Fruit fly (Drosophila melanogaster) whole organism, embryonic: Measurements from ENCODE around the gene CG15922.
A peak's percentile ranks its signal among the peaks of the same experiment; 100 is the strongest.

Experiments used
- Aef1 ChIP-seq: fragments of 200-800 bp; sonication (Bioruptor generic); IDR thresholded peaks from 3 replicates; pipeline ENCODE4 v1.3.6; 2022; ENCODE audit warnings: missing biosample characterization, missing genetic modification characterization
- CG10543 ChIP-seq: fragments of 200-800 bp; sonication (Bioruptor generic); optimal IDR thresholded peaks from 3 replicates; lab custom pipeline; 2017; ENCODE audit warnings: missing biosample characterization, mild to moderate bottlenecking, missing genetic modification characterization, moderate library complexity
- CG11398 ChIP-seq: fragments of 200-800 bp; sonication (Bioruptor generic); optimal IDR thresholded peaks from 2 replicates; lab custom pipeline; 2016; ENCODE audit warnings: missing biosample characterization, missing genetic modification characterization
- CG12236 ChIP-seq: fragments of 200-800 bp; sonication (Bioruptor generic); optimal IDR thresholded peaks from 2 replicates; lab custom pipeline; 2016; ENCODE audit warnings: missing biosample characterization, missing genetic modification characterization
- CG12391 ChIP-seq: fragments of 200-800 bp; sonication (Bioruptor generic); optimal IDR thresholded peaks from 3 replicates; lab custom pipeline; 2018; ENCODE audit warnings: missing biosample characterization, mild to moderate bottlenecking, missing genetic modification characterization, moderate library complexity
- CG13775 ChIP-seq: fragments of 200-800 bp; sonication (Bioruptor generic); optimal IDR thresholded peaks from 3 replicates; lab custom pipeline; 2017; ENCODE audit warnings: missing biosample characterization, mild to moderate bottlenecking, missing genetic modification characterization
- CG14667 ChIP-seq: fragments of 200-800 bp; sonication (Bioruptor generic); IDR thresholded peaks from 2 replicates; pipeline ENCODE4 v1.3.6; 2022; ENCODE audit warnings: missing biosample characterization, missing genetic modification characterization
- CG14965 ChIP-seq: fragments of 200-800 bp; sonication (Bioruptor generic); optimal IDR thresholded peaks from 2 replicates; lab custom pipeline; 2016; ENCODE audit warnings: missing biosample characterization, missing genetic modification characterization, borderline replicate concordance
- CG17385 ChIP-seq: fragments of 200-800 bp; sonication (Bioruptor generic); optimal IDR thresholded peaks from 3 replicates; lab custom pipeline; 2018; ENCODE audit warnings: missing biosample characterization, mild to moderate bottlenecking, missing genetic modification characterization
- CG17802 ChIP-seq: fragments of 200-800 bp; sonication (Bioruptor generic); optimal IDR thresholded peaks from 2 replicates; lab custom pipeline; 2018; ENCODE audit warnings: missing biosample characterization, mild to moderate bottlenecking, missing genetic modification characterization, moderate library complexity
- CG17912 ChIP-seq: fragments of 200-800 bp; sonication (Bioruptor generic); optimal IDR thresholded peaks from 2 replicates; lab custom pipeline; 2018; ENCODE audit warnings: missing biosample characterization, mild to moderate bottlenecking, missing genetic modification characterization
- CG18619 ChIP-seq: fragments of 200-800 bp; sonication (Bioruptor generic); optimal IDR thresholded peaks from 3 replicates; lab custom pipeline; 2017; ENCODE audit warnings: missing biosample characterization, mild to moderate bottlenecking, missing genetic modification characterization
- CG2116 ChIP-seq: fragments of 200-800 bp; sonication (Bioruptor generic); optimal IDR thresholded peaks from 3 replicates; lab custom pipeline; 2018; ENCODE audit warnings: missing biosample characterization, mild to moderate bottlenecking, missing genetic modification characterization
- CG30403 ChIP-seq: fragments of 200-800 bp; sonication (Bioruptor generic); optimal IDR thresholded peaks from 3 replicates; lab custom pipeline; 2016; ENCODE audit warnings: missing biosample characterization, missing genetic modification characterization
- CG3163 ChIP-seq: fragments of 200-800 bp; sonication (Bioruptor generic); optimal IDR thresholded peaks from 3 replicates; lab custom pipeline; 2016; ENCODE audit warnings: missing biosample characterization, missing genetic modification characterization
- CG32772 ChIP-seq: fragments of 200-800 bp; sonication (Bioruptor generic); IDR thresholded peaks from 2 replicates; pipeline ENCODE4 v1.3.6; 2022; ENCODE audit warnings: missing biosample characterization, missing genetic modification characterization
- CG33213 ChIP-seq: fragments of 200-800 bp; sonication (Bioruptor generic); optimal IDR thresholded peaks from 3 replicates; lab custom pipeline; 2016; ENCODE audit warnings: missing biosample characterization, missing genetic modification characterization
- CG4328 ChIP-seq: fragments of 200-800 bp; sonication (Bioruptor generic); optimal IDR thresholded peaks from 3 replicates; lab custom pipeline; 2017; ENCODE audit warnings: missing biosample characterization, missing genetic modification reagents, missing genetic modification characterization
- CG4404 ChIP-seq: fragments of 200-800 bp; sonication (Bioruptor generic); IDR thresholded peaks from 2 replicates; pipeline ENCODE4 v1.3.6; 2022; ENCODE audit warnings: missing biosample characterization, missing genetic modification characterization
- CG5953 ChIP-seq: fragments of 200-800 bp; sonication (Bioruptor generic); IDR thresholded peaks from 2 replicates; pipeline ENCODE4 v1.3.6; 2022; ENCODE audit warnings: missing biosample characterization, missing genetic modification characterization
- CG6854 ChIP-seq: fragments of 200-800 bp; sonication (Bioruptor generic); optimal IDR thresholded peaks from 3 replicates; lab custom pipeline; 2017; ENCODE audit warnings: missing biosample characterization, mild to moderate bottlenecking, missing genetic modification characterization
- CG8388 ChIP-seq: fragments of 200-800 bp; sonication (Bioruptor generic); optimal IDR thresholded peaks from 2 replicates; lab custom pipeline; 2019; ENCODE audit warnings: missing biosample characterization, mild to moderate bottlenecking, missing genetic modification characterization, moderate library complexity
- CG8944 ChIP-seq: fragments of 200-800 bp; sonication (Bioruptor generic); optimal IDR thresholded peaks from 3 replicates; lab custom pipeline; 2016; ENCODE audit warnings: missing biosample characterization, missing genetic modification characterization
- CoRest ChIP-seq: fragments of 200-800 bp; sonication (Bioruptor generic); optimal IDR thresholded peaks from 3 replicates; lab custom pipeline; 2018; ENCODE audit warnings: missing biosample characterization, mild to moderate bottlenecking, missing genetic modification characterization, moderate library complexity
- Eip74EF ChIP-seq, 2 experiments: fragments of 200-800 bp in 1 of 2; fragments of >200 bp in 1 of 2; sonication (Bioruptor generic) in 1 of 2; optimal IDR thresholded peaks; 2 replicates each; lab custom pipeline; 2017 to 2019; ENCODE audit warnings: missing biosample characterization in 2 of 2, missing genetic modification characterization in 2 of 2, mild to moderate bottlenecking in 1 of 2, moderate library complexity in 1 of 2
- Elba2 ChIP-seq: fragments of 200-800 bp; sonication (Bioruptor generic); optimal IDR thresholded peaks from 3 replicates; lab custom pipeline; 2016; ENCODE audit warnings: missing biosample characterization, missing genetic modification characterization
- Gug ChIP-seq: fragments of 200-800 bp; sonication (Bioruptor generic); IDR thresholded peaks from 4 replicates; pipeline ENCODE4 v1.3.6; 2022; ENCODE audit warnings: missing biosample characterization, missing genetic modification characterization
- HLH3B ChIP-seq: fragments of 200-800 bp; sonication (Bioruptor generic); IDR thresholded peaks from 2 replicates; pipeline ENCODE4 v1.3.6; 2022; ENCODE audit warnings: missing biosample characterization, missing genetic modification characterization
- Mes4 ChIP-seq: fragments of 200-800 bp; sonication (Bioruptor generic); optimal IDR thresholded peaks from 2 replicates; lab custom pipeline; 2016; ENCODE audit warnings: missing biosample characterization, missing genetic modification characterization
- NFAT ChIP-seq: fragments of 200-800 bp; sonication (Bioruptor generic); IDR thresholded peaks from 2 replicates; pipeline ENCODE4 v1.3.6; 2022; ENCODE audit warnings: missing biosample characterization, missing genetic modification characterization
- Six4 ChIP-seq: fragments of 200-800 bp; sonication (Bioruptor generic); optimal IDR thresholded peaks from 2 replicates; lab custom pipeline; 2016; ENCODE audit warnings: missing biosample characterization, missing genetic modification characterization
- br ChIP-seq: fragments of >200 bp; optimal IDR thresholded peaks from 2 replicates; lab custom pipeline; 2017
- btn ChIP-seq: fragments of 200-800 bp; sonication (Bioruptor generic); optimal IDR thresholded peaks from 2 replicates; lab custom pipeline; 2016; ENCODE audit warnings: missing biosample characterization, missing genetic modification characterization
- chif ChIP-seq, 2 experiments: fragments of 200-800 bp; sonication (Bioruptor generic); optimal IDR thresholded peaks; 3 replicates each; lab custom pipeline; 2016; ENCODE audit warnings: missing biosample characterization in 2 of 2, missing genetic modification characterization in 2 of 2
- danr ChIP-seq: fragments of 200-800 bp; sonication (Bioruptor generic); IDR thresholded peaks from 2 replicates; pipeline ENCODE4 v1.3.6; 2022; ENCODE audit warnings: missing biosample characterization, missing genetic modification characterization
- dati ChIP-seq: fragments of 200-800 bp; sonication (Bioruptor generic); IDR thresholded peaks from 2 replicates; pipeline ENCODE4 v1.3.6; 2022; ENCODE audit warnings: missing biosample characterization, missing genetic modification characterization
- disco-r ChIP-seq: fragments of 200-800 bp; sonication (Bioruptor generic); optimal IDR thresholded peaks from 2 replicates; lab custom pipeline; 2016; ENCODE audit warnings: missing biosample characterization, missing genetic modification characterization
- en ChIP-seq: fragments of 200-800 bp; sonication (Bioruptor generic); optimal IDR thresholded peaks from 2 replicates; lab custom pipeline; 2016; ENCODE audit warnings: missing biosample characterization, missing genetic modification characterization
- hkb ChIP-seq, 2 experiments: fragments of 200-800 bp in 1 of 2; fragments of >200 bp in 1 of 2; sonication (Bioruptor generic) in 1 of 2; IDR thresholded peaks in 1 of 2; optimal IDR thresholded peaks in 1 of 2; 2 replicates each; pipeline versions ENCODE4 v1.3.6 to Lab custom; 2017 to 2022; ENCODE audit warnings: missing biosample characterization in 1 of 2, missing genetic modification characterization in 1 of 2
- org-1 ChIP-seq: fragments of 200-800 bp; sonication (Bioruptor generic); optimal IDR thresholded peaks from 2 replicates; lab custom pipeline; 2017; ENCODE audit warnings: missing biosample characterization, missing genetic modification characterization
- pho ChIP-seq: fragments of 200-800 bp; sonication (Bioruptor generic); optimal IDR thresholded peaks from 2 replicates; lab custom pipeline; 2016; ENCODE audit warnings: missing biosample characterization, missing genetic modification characterization
- phol ChIP-seq: fragments of 200-800 bp; sonication (Bioruptor generic); optimal IDR thresholded peaks from 3 replicates; lab custom pipeline; 2018; ENCODE audit warnings: missing biosample characterization, mild to moderate bottlenecking, missing genetic modification characterization, moderate library complexity
- run ChIP-seq: fragments of 200-800 bp; sonication (Bioruptor generic); optimal IDR thresholded peaks from 3 replicates; lab custom pipeline; 2018; ENCODE audit warnings: missing biosample characterization, mild to moderate bottlenecking, missing genetic modification characterization
- sim ChIP-seq: fragments of 200-800 bp; sonication (Bioruptor generic); IDR thresholded peaks from 2 replicates; pipeline ENCODE4 v1.3.6; 2022; ENCODE audit warnings: missing biosample characterization, missing genetic modification characterization
- sr ChIP-seq: fragments of 200-800 bp; sonication (Bioruptor generic); IDR thresholded peaks from 3 replicates; pipeline ENCODE4 v1.3.6; 2022; ENCODE audit warnings: missing biosample characterization, missing genetic modification characterization
- tup ChIP-seq: fragments of 200-800 bp; sonication (Bioruptor generic); optimal IDR thresholded peaks from 2 replicates; lab custom pipeline; 2016; ENCODE audit warnings: missing biosample characterization, mild to moderate bottlenecking, missing genetic modification characterization, moderate library complexity
- unpg ChIP-seq: fragments of 200-800 bp; sonication (Bioruptor generic); optimal IDR thresholded peaks from 3 replicates; lab custom pipeline; 2018; ENCODE audit warnings: missing biosample characterization, mild to moderate bottlenecking, missing genetic modification characterization, moderate library complexity
- wdn ChIP-seq: fragments of 200-800 bp; sonication (Bioruptor generic); IDR thresholded peaks from 2 replicates; pipeline ENCODE4 v1.3.6; 2022; ENCODE audit warnings: missing biosample characterization, missing genetic modification characterization
- wek ChIP-seq: fragments of 200-800 bp; sonication (Bioruptor generic); optimal IDR thresholded peaks from 3 replicates; lab custom pipeline; 2018; ENCODE audit warnings: missing biosample characterization, mild to moderate bottlenecking, missing genetic modification characterization, moderate library complexity

Gene CG15922

dm6 chr3R:20557415-20558105 is 2.5 kb downstream of the CG15922 start, which contains the start of the genes DPCoAC and CG5180 (continued):
- TF ChIP-seq CG14667 (GFP tag; lab: Robert Waterston, UW), result peak; percentile 53; the same call in 1 of the 2 replicates
- TF ChIP-seq CG11398 (GFP tag; lab: Kevin White, UChicago), result peak; percentile 7
- TF ChIP-seq Aef1 (GFP tag; lab: Robert Waterston, UW), result peak; percentile 78
- TF ChIP-seq CG30403 (GFP tag; lab: Kevin White, UChicago), result peak; percentile 73
- TF ChIP-seq CG4404 (GFP tag; lab: Robert Waterston, UW), result peak; percentile 48; the same call in 1 of the 2 replicates
- no peak for TF ChIP-seq sim (GFP tag; lab: Robert Waterston, UW)
- TF ChIP-seq CG4328 (GFP tag; lab: Kevin White, UChicago), result no peak
- TF ChIP-seq CG17912 (GFP tag; lab: Kevin White, UChicago), result peak; percentile 62
- TF ChIP-seq dati, result 0 out of 2 replicates have a peak, but pooled peaks have one; percentile 23
- peak; percentile 33 for TF ChIP-seq CG18619 (GFP tag; lab: Kevin White, UChicago)
- peak; percentile 73 for TF ChIP-seq CoRest (tag; lab: Kevin White, UChicago)
- TF ChIP-seq Elba2 (GFP tag; lab: Kevin White, UChicago), result peak; percentile 37
- peak; percentile 30 for TF ChIP-seq CG8388 (GFP tag; lab: Kevin White, UChicago)
- peak; percentile 77 for TF ChIP-seq CG10543 (GFP tag; lab: Kevin White, UChicago)
- TF ChIP-seq wdn (GFP tag; lab: Robert Waterston, UW), result peak; percentile 57
- TF ChIP-seq disco-r, result no peak
- 0 out of 2 replicates have a peak, but pooled peaks have one; percentile 33 for TF ChIP-seq danr (GFP tag; lab: Robert Waterston, UW)
- no peak for TF ChIP-seq hkb (optimal IDR thresholded peaks at IDR 0.05; lab: Kevin White, UChicago)
- no peak; the same call in 1 of the 2 replicates for TF ChIP-seq hkb (GFP tag; IDR thresholded peaks at IDR 0.05; lab: Robert Waterston, UW)
- no peak for TF ChIP-seq CG5953
- no peak for TF ChIP-seq en (GFP tag; lab: Kevin White, UChicago)
- TF ChIP-seq CG17802 (tag; lab: Kevin White, UChicago), result peak; percentile 5
- peak; percentile 54 for TF ChIP-seq CG2116 (GFP tag; lab: Kevin White, UChicago)
- TF ChIP-seq wek (GFP tag; lab: Kevin White, UChicago), result no peak
- peak; percentile 50; the same call in 1 of the 2 replicates for TF ChIP-seq HLH3B (GFP tag; lab: Robert Waterston, UW)
- TF ChIP-seq Gug (GFP tag; lab: Robert Waterston, UW), result peak; percentile 86
- TF ChIP-seq CG17385 (GFP tag; lab: Kevin White, UChicago), result peak; percentile 33
- peak; percentile 12 for TF ChIP-seq CG12236 (GFP tag; lab: Kevin White, UChicago)
- peak; percentile 14 for TF ChIP-seq Mes4 (GFP tag; lab: Kevin White, UChicago)
- peak; percentile 70 for TF ChIP-seq pho
- peak; percentile 60 for TF ChIP-seq CG12391 (tag; lab: Kevin White, UChicago)
- peak; percentile 1 for TF ChIP-seq tup (GFP tag; lab: Kevin White, UChicago)
- peak; percentile 57; the same call in 1 of the 2 replicates for TF ChIP-seq CG32772 (GFP tag; lab: Robert Waterston, UW)
- TF ChIP-seq CG14965 (GFP tag; lab: Kevin White, UChicago), result peak; percentile 16
- no peak for TF ChIP-seq btn (GFP tag; lab: Kevin White, UChicago)
- TF ChIP-seq Eip74EF (GFP tag; optimal IDR thresholded peaks at IDR 0.05; lab: Kevin White, UChicago), result no peak
- no peak for TF ChIP-seq br (lab: Kevin White, UChicago)
- peak; percentile 78 for TF ChIP-seq sr (GFP tag; lab: Robert Waterston, UW)
- TF ChIP-seq CG3163, result peak; percentile 76
- peak; percentile 30 to 64 for TF ChIP-seq chif (GFP tag; optimal IDR thresholded peaks at IDR 0.05; lab: Kevin White, UChicago)
- no peak for TF ChIP-seq run (tag; lab: Kevin White, UChicago)
- TF ChIP-seq NFAT (GFP tag; lab: Robert Waterston, UW), result peak; percentile 92
- TF ChIP-seq CG33213 (GFP tag; lab: Kevin White, UChicago), result peak; percentile 69
- peak; percentile 60 for TF ChIP-seq Six4
- peak; percentile 81 for TF ChIP-seq CG8944 (GFP tag; lab: Kevin White, UChicago)
- TF ChIP-seq unpg (GFP tag; lab: Kevin White, UChicago), result peak; percentile 25
- no peak for TF ChIP-seq org-1 (GFP tag; lab: Kevin White, UChicago)
- peak; percentile 58 for TF ChIP-seq CG13775
- TF ChIP-seq phol (tag; lab: Kevin White, UChicago), result peak; percentile 67
- peak; percentile 57 for TF ChIP-seq CG6854
